Worm (Caenorhabditis elegans) whole organism, young adult: ENCODE results near the gene R06F6.12.

Experiments
- B0019.2 ChIP-seq: fragments of 200-800 bp; sonication (Bioruptor generic); conservative IDR thresholded peaks from 2 replicates; pipeline ENCODE4 v1.3.6; 2022; ENCODE audit warnings: missing genetic modification reagents, missing genetic modification characterization, missing compliant biosample characterization
- B0336.3 ChIP-seq: fragments of 200-800 bp; sonication (Bioruptor generic); IDR thresholded peaks from 2 replicates; pipeline ENCODE4 v1.3.6; 2022; ENCODE audit warnings: missing genetic modification characterization, missing compliant biosample characterization
- C17E4.6 ChIP-seq: fragments of 200-800 bp; sonication (Bioruptor generic); IDR thresholded peaks from 2 replicates; pipeline ENCODE4 v1.3.6; 2022; ENCODE audit warnings: missing genetic modification reagents, missing genetic modification characterization, missing compliant biosample characterization
- F22D6.2 ChIP-seq: sonication (generic microtip); optimal IDR thresholded peaks from 2 replicates; lab custom pipeline; 2016; ENCODE audit warnings: mild to moderate bottlenecking, missing genetic modification characterization, missing compliant biosample characterization
- F57A8.1 ChIP-seq: fragments of 200-800 bp; sonication (Bioruptor generic); optimal IDR thresholded peaks from 2 replicates; lab custom pipeline; 2018; ENCODE audit warnings: mild to moderate bottlenecking, missing genetic modification characterization, moderate library complexity, missing compliant biosample characterization
- K11D2.4 ChIP-seq: fragments of 200-800 bp; sonication (Bioruptor generic); IDR thresholded peaks from 2 replicates; pipeline ENCODE4 v1.3.6; 2022; ENCODE audit warnings: missing genetic modification reagents, missing genetic modification characterization, missing compliant biosample characterization
- K12H6.12 ChIP-seq: fragments of 200-800 bp; sonication (Bioruptor generic); optimal IDR thresholded peaks from 2 replicates; lab custom pipeline; 2018; ENCODE audit warnings: mild to moderate bottlenecking, missing genetic modification characterization, missing compliant biosample characterization
- T07F8.4 ChIP-seq: sonication (generic microtip); optimal IDR thresholded peaks from 2 replicates; lab custom pipeline; 2016; ENCODE audit warnings: mild to moderate bottlenecking, missing genetic modification characterization, moderate library complexity, missing compliant biosample characterization
- Y56A3A.18 ChIP-seq: fragments of 200-800 bp; sonication (Bioruptor generic); IDR thresholded peaks from 2 replicates; pipeline ENCODE4 v1.3.6; 2022; ENCODE audit warnings: missing genetic modification reagents, missing genetic modification characterization, missing compliant biosample characterization
- Y95B8A.8 ChIP-seq: fragments of 200-800 bp; sonication (Bioruptor generic); IDR thresholded peaks from 2 replicates; pipeline ENCODE4 v1.3.6; 2022; ENCODE audit warnings: missing genetic modification reagents, missing genetic modification characterization, missing compliant biosample characterization
- attf-3 ChIP-seq: fragments of 200-800 bp; sonication (Bioruptor generic); conservative IDR thresholded peaks from 2 replicates; pipeline ENCODE4 v1.3.6; 2022; ENCODE audit warnings: missing genetic modification reagents, missing genetic modification characterization, missing compliant biosample characterization
- attf-5 ChIP-seq: fragments of 200-800 bp; sonication (Bioruptor generic); optimal IDR thresholded peaks from 2 replicates; lab custom pipeline; 2018; ENCODE audit warnings: mild to moderate bottlenecking, missing genetic modification characterization, missing compliant biosample characterization
- bed-1 ChIP-seq: fragments of 200-800 bp; sonication (Bioruptor generic); IDR thresholded peaks from 2 replicates; pipeline ENCODE4 v1.3.6; 2022; ENCODE audit warnings: missing genetic modification reagents, missing genetic modification characterization, missing compliant biosample characterization
- ccch-3 ChIP-seq: fragments of 200-800 bp; sonication (Bioruptor generic); optimal IDR thresholded peaks from 2 replicates; lab custom pipeline; 2018; ENCODE audit warnings: mild to moderate bottlenecking, missing genetic modification characterization, missing compliant biosample characterization
- cebp-2 ChIP-seq: fragments of 200-800 bp; sonication (Bioruptor generic); IDR thresholded peaks from 2 replicates; pipeline ENCODE4 v1.3.6; 2022; ENCODE audit warnings: missing genetic modification characterization, missing compliant biosample characterization
- ceh-100 ChIP-seq: fragments of 200-800 bp; sonication (Bioruptor generic); IDR thresholded peaks from 2 replicates; pipeline ENCODE4 v1.3.6; 2022; ENCODE audit warnings: missing genetic modification reagents, missing genetic modification characterization, missing compliant biosample characterization
- ceh-40 ChIP-seq: fragments of 200-800 bp; sonication (Bioruptor generic); IDR thresholded peaks from 2 replicates; pipeline ENCODE4 v1.3.6; 2022; ENCODE audit warnings: missing genetic modification characterization, missing compliant biosample characterization
- chd-7 ChIP-seq: sonication (generic microtip); optimal IDR thresholded peaks from 2 replicates; lab custom pipeline; 2016; ENCODE audit warnings: mild to moderate bottlenecking, missing genetic modification characterization, moderate library complexity, missing compliant biosample characterization
- dox-1 ChIP-seq: fragments of 200-800 bp; sonication (Bioruptor generic); IDR thresholded peaks from 2 replicates; pipeline ENCODE4 v1.3.6; 2022; ENCODE audit warnings: missing genetic modification reagents, missing genetic modification characterization, missing compliant biosample characterization
- dpff-1 ChIP-seq: sonication (generic microtip); optimal IDR thresholded peaks from 2 replicates; lab custom pipeline; 2017; ENCODE audit warnings: mild to moderate bottlenecking, missing genetic modification characterization, missing compliant biosample characterization
- egl-18 ChIP-seq: fragments of 200-800 bp; sonication (Bioruptor generic); IDR thresholded peaks from 2 replicates; pipeline ENCODE4 v1.3.6; 2022; ENCODE audit warnings: missing genetic modification reagents, missing genetic modification characterization, missing compliant biosample characterization
- egl-44 ChIP-seq: fragments of 200-800 bp; sonication (Bioruptor generic); IDR thresholded peaks from 2 replicates; pipeline ENCODE4 v1.3.6; 2022; ENCODE audit warnings: missing genetic modification reagents, missing genetic modification characterization, missing compliant biosample characterization
- him-1 ChIP-seq: sonication (generic microtip); optimal IDR thresholded peaks from 2 replicates; lab custom pipeline; 2016; ENCODE audit warnings: missing genotype, missing genetic modification reagents, missing genetic modification characterization, missing compliant biosample characterization
- hlh-12 ChIP-seq: sonication (generic microtip); optimal IDR thresholded peaks from 2 replicates; lab custom pipeline; 2016; ENCODE audit warnings: missing genetic modification characterization, missing compliant biosample characterization
- hlh-26 ChIP-seq: fragments of 200-800 bp; sonication (Bioruptor generic); conservative IDR thresholded peaks from 2 replicates; pipeline ENCODE4 v1.3.6; 2022; ENCODE audit warnings: missing genetic modification reagents, missing genetic modification characterization, missing compliant biosample characterization
- hsf-1 ChIP-seq: fragments of 200-800 bp; sonication (Bioruptor generic); IDR thresholded peaks from 2 replicates; pipeline ENCODE4 v1.3.6; 2022; ENCODE audit warnings: missing genetic modification reagents, missing genetic modification characterization, missing compliant biosample characterization
- let-526 ChIP-seq: fragments of 200-800 bp; sonication (Bioruptor generic); IDR thresholded peaks from 2 replicates; pipeline ENCODE4 v1.3.6; 2022; ENCODE audit warnings: missing genetic modification reagents, missing genetic modification characterization, missing compliant biosample characterization
- let-607 ChIP-seq, 2 experiments: fragments of 200-800 bp in 1 of 2; sonication (Bioruptor generic) in 1 of 2; sonication (generic microtip) in 1 of 2; optimal IDR thresholded peaks; 2 replicates each; lab custom pipeline; 2016 to 2018; ENCODE audit warnings: mild to moderate bottlenecking in 2 of 2, missing compliant biosample characterization in 2 of 2, missing genetic modification characterization in 2 of 2, moderate library complexity in 2 of 2, missing genotype in 1 of 2
- lin-26 ChIP-seq: fragments of 200-800 bp; sonication (Bioruptor generic); IDR thresholded peaks from 2 replicates; pipeline ENCODE4 v1.3.6; 2022; ENCODE audit warnings: missing genetic modification reagents, missing genetic modification characterization, missing compliant biosample characterization
- lir-1 ChIP-seq: fragments of 200-800 bp; sonication (Bioruptor generic); conservative IDR thresholded peaks from 2 replicates; pipeline ENCODE4 v1.3.6; 2022; ENCODE audit warnings: missing genetic modification reagents, missing genetic modification characterization, missing compliant biosample characterization
- madf-10 ChIP-seq: sonication (generic microtip); optimal IDR thresholded peaks from 2 replicates; lab custom pipeline; 2016; ENCODE audit warnings: mild to moderate bottlenecking, missing genetic modification characterization, missing compliant biosample characterization
- nfya-1 ChIP-seq: sonication (generic microtip); optimal IDR thresholded peaks from 2 replicates; lab custom pipeline; 2017; ENCODE audit warnings: antibody characterized with exemption, missing compliant biosample characterization, missing genetic modification characterization, borderline replicate concordance; ENCODE audit not compliant: insufficient read depth
- nfya-2 ChIP-seq: fragments of 200-800 bp; sonication (Bioruptor generic); IDR thresholded peaks from 2 replicates; pipeline ENCODE4 v1.3.6; 2022; ENCODE audit warnings: missing genetic modification reagents, missing genetic modification characterization, missing compliant biosample characterization
- nfyb-1 ChIP-seq: fragments of 200-800 bp; sonication (Bioruptor generic); IDR thresholded peaks from 2 replicates; pipeline ENCODE4 v1.3.6; 2022; ENCODE audit warnings: missing genetic modification reagents, missing genetic modification characterization, missing compliant biosample characterization
- nhr-179 ChIP-seq: sonication (generic microtip); optimal IDR thresholded peaks from 2 replicates; lab custom pipeline; 2016; ENCODE audit warnings: mild to moderate bottlenecking, missing genetic modification characterization, missing compliant biosample characterization
- nhr-80 ChIP-seq: sonication (generic microtip); optimal IDR thresholded peaks from 2 replicates; lab custom pipeline; 2016; ENCODE audit warnings: missing genetic modification characterization, missing compliant biosample characterization
- nhr-90 ChIP-seq: sonication (generic microtip); optimal IDR thresholded peaks from 2 replicates; lab custom pipeline; 2016; ENCODE audit warnings: missing genotype, mild to moderate bottlenecking, missing genetic modification characterization, missing compliant biosample characterization
- pha-4 ChIP-seq: fragments of 150-350 bp; sonication (generic microtip); optimal IDR thresholded peaks from 2 replicates; lab custom pipeline; 2014; ENCODE audit warnings: missing biosample characterization, missing genetic modification reagents, missing genetic modification characterization
- rcor-1 ChIP-seq: fragments of 200-800 bp; sonication (Bioruptor generic); IDR thresholded peaks from 2 replicates; pipeline ENCODE4 v1.3.6; 2022; ENCODE audit warnings: missing genetic modification reagents, missing genetic modification characterization, missing compliant biosample characterization
- snpc-1.1 ChIP-seq: sonication (generic microtip); optimal IDR thresholded peaks from 2 replicates; lab custom pipeline; 2017; ENCODE audit warnings: missing genetic modification characterization, mild to moderate bottlenecking, missing compliant biosample characterization, antibody characterized with exemption, moderate library complexity, missing genotype, missing genetic modification reagents; ENCODE audit not compliant: insufficient read depth
- somi-1 ChIP-seq: fragments of 200-800 bp; sonication (Bioruptor generic); optimal IDR thresholded peaks from 2 replicates; lab custom pipeline; 2018; ENCODE audit warnings: mild to moderate bottlenecking, missing genetic modification characterization, missing compliant biosample characterization
- tbp1 ChIP-seq: fragments of 200-800 bp; sonication (Bioruptor generic); optimal IDR thresholded peaks from 2 replicates; lab custom pipeline; 2018; ENCODE audit warnings: mild to moderate bottlenecking, missing genetic modification characterization, missing compliant biosample characterization
- unc-130 ChIP-seq: sonication (generic microtip); optimal IDR thresholded peaks from 2 replicates; lab custom pipeline; 2016; ENCODE audit warnings: missing genetic modification reagents, missing genetic modification characterization, missing compliant biosample characterization
- xnd-1 ChIP-seq: sonication (generic microtip); optimal IDR thresholded peaks from 2 replicates; lab custom pipeline; 2016; ENCODE audit warnings: missing genotype, missing genetic modification reagents, missing genetic modification characterization, missing compliant biosample characterization
- zim-3 ChIP-seq: sonication (generic microtip); optimal IDR thresholded peaks from 2 replicates; lab custom pipeline; 2017; ENCODE audit warnings: mild to moderate bottlenecking, missing genetic modification characterization, moderate library complexity, missing compliant biosample characterization
- ztf-22 ChIP-seq: fragments of 200-800 bp; sonication (Bioruptor generic); optimal IDR thresholded peaks from 2 replicates; lab custom pipeline; 2018; ENCODE audit warnings: mild to moderate bottlenecking, missing genetic modification characterization, moderate library complexity, missing compliant biosample characterization
- ztf-25 ChIP-seq: fragments of 200-800 bp; sonication (Bioruptor generic); IDR thresholded peaks from 2 replicates; pipeline ENCODE4 v1.3.6; 2022; ENCODE audit warnings: missing genetic modification reagents, missing genetic modification characterization, missing compliant biosample characterization
- ztf-28 ChIP-seq: fragments of 200-800 bp; sonication (Bioruptor generic); IDR thresholded peaks from 2 replicates; pipeline ENCODE4 v1.3.6; 2022; ENCODE audit warnings: missing genetic modification reagents, missing genetic modification characterization, missing compliant biosample characterization

R06F6.12 gene

ce11 chrII:10868670-10869246 lies 44.9 kb upstream of the R06F6.12 start, which contains the start of the genes gmps-1 and cap-2 (continued):
- TF ChIP-seq nfya-1 = no peak
- peak; percentile 89 for TF ChIP-seq chd-7 (tag; lab: Kevin White, UChicago)
- no peak for TF ChIP-seq ceh-40 (GFP tag; lab: Robert Waterston, UW)
- peak; percentile 62 for TF ChIP-seq T07F8.4 (tag; lab: Kevin White, UChicago)
- no peak for TF ChIP-seq dpff-1 (tag; lab: Kevin White, UChicago)
- no peak for TF ChIP-seq nhr-179 (tag; lab: Kevin White, UChicago)
- TF ChIP-seq lir-1 = peak; percentile 91
- peak; percentile 96 for TF ChIP-seq attf-5 (GFP tag; lab: Kevin White, UChicago)
- TF ChIP-seq nhr-90 = peak; percentile 19
- peak; percentile 78 for TF ChIP-seq attf-3 (GFP tag; lab: Robert Waterston, UW)
- peak; percentile 79 for TF ChIP-seq madf-10 (tag; lab: Kevin White, UChicago)
- TF ChIP-seq dox-1 (GFP tag; lab: Robert Waterston, UW) = peak; percentile 97
- TF ChIP-seq nhr-80 (tag; lab: Kevin White, UChicago) = peak; percentile 45
- peak; percentile 96 for TF ChIP-seq K11D2.4
- peak; percentile 81; the same call in 1 of the 2 replicates for TF ChIP-seq cebp-2 (GFP tag; lab: Robert Waterston, UW)
- TF ChIP-seq C17E4.6 (GFP tag; lab: Robert Waterston, UW) = peak; percentile 92
- peak; percentile 79 for TF ChIP-seq F22D6.2 (tag; lab: Kevin White, UChicago)
- peak; percentile 80 for TF ChIP-seq hsf-1 (GFP tag; lab: Robert Waterston, UW)
- TF ChIP-seq ztf-25 = peak; percentile 67; the same call in 1 of the 2 replicates
- peak; percentile 81 for TF ChIP-seq xnd-1 (tag; lab: Kevin White, UChicago)
- TF ChIP-seq Y56A3A.18 (GFP tag; lab: Robert Waterston, UW) = peak; percentile 97
- no peak for TF ChIP-seq hlh-12
- peak; percentile 89 for TF ChIP-seq K12H6.12
- TF ChIP-seq ceh-100 (GFP tag; lab: Robert Waterston, UW) = peak; percentile 85
- TF ChIP-seq tbp1 = peak; percentile 74
- TF ChIP-seq egl-44 (GFP tag; lab: Robert Waterston, UW) = peak; percentile 76; the same call in 1 of the 2 replicates
- peak; percentile 71 for TF ChIP-seq pha-4 (tag; lab: Kevin White, UChicago)
- TF ChIP-seq zim-3 (tag; lab: Kevin White, UChicago) = no peak
- no peak for TF ChIP-seq F57A8.1 (GFP tag; lab: Kevin White, UChicago)
- peak; percentile 89 for TF ChIP-seq Y95B8A.8 (GFP tag; lab: Robert Waterston, UW)
- peak; percentile 55 to 85 for TF ChIP-seq let-607 (tag; optimal IDR thresholded peaks at IDR 0.05; lab: Kevin White, UChicago)
- TF ChIP-seq nfyb-1 (GFP tag; lab: Robert Waterston, UW) = peak; percentile 98
- peak; percentile 53 for TF ChIP-seq him-1 (tag; lab: Kevin White, UChicago)
- TF ChIP-seq egl-18 = peak; percentile 83
- TF ChIP-seq nfya-2 = no peak
- TF ChIP-seq rcor-1 = peak; percentile 95
- TF ChIP-seq hlh-26 = no peak
- TF ChIP-seq bed-1 (GFP tag; lab: Robert Waterston, UW) = no peak
- peak; percentile 82; the same call in 1 of the 2 replicates for TF ChIP-seq ztf-28 (GFP tag; lab: Robert Waterston, UW)
- peak; percentile 95 for TF ChIP-seq B0336.3
- TF ChIP-seq somi-1 (GFP tag; lab: Kevin White, UChicago) = peak; percentile 42
- peak; percentile 92 for TF ChIP-seq let-526 (GFP tag; lab: Robert Waterston, UW)
- TF ChIP-seq ztf-22 = no peak
- peak; percentile 76 for TF ChIP-seq lin-26 (GFP tag; lab: Robert Waterston, UW)
- TF ChIP-seq ccch-3 (GFP tag; lab: Kevin White, UChicago) = no peak
- TF ChIP-seq B0019.2 (GFP tag; lab: Robert Waterston, UW) = peak; percentile 65
- TF ChIP-seq snpc-1.1 (tag; lab: Kevin White, UChicago) = peak; percentile 64
- peak; percentile 52 for TF ChIP-seq unc-130 (GFP tag; lab: Kevin White, UChicago)
